Worm (Caenorhabditis elegans): Measurements from ENCODE around the gene gap-2.

gap-2 gene

ce11 chrX:9509922-9510321, 37.7 kb downstream of the gap-2 start (continued):
- no peak for TF ChIP-seq F22D6.2 (tag; optimal IDR thresholded peaks at IDR 0.05)
- TF ChIP-seq athp-1 (tag; optimal IDR thresholded peaks at IDR 0.05), result no peak
- TF ChIP-seq nhr-120 (GFP tag; IDR thresholded peaks at IDR 0.05), result no peak

DNA sequence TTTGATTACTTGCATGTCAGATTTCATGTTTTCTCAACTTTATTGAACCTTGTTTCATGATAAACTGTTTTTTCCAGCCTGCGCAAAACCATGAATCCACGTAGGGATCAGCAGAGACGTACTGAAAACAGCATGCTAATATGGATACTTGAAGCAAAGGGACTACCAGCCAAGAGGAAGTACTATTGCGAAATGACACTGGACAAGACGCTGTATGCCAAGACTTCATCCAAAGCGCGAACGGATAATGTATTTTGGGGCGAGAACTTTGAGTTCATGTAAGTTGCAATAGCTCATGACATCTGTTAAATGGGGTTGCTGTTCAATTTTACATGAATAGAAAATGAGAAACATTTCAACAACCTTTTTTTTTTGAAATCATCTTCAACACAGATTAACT, 38.2 kb downstream of the gap-2 start:
- no peak for TF ChIP-seq cebp-1 (GFP tag; IDR thresholded peaks at IDR 0.05)
- TF ChIP-seq cebp-1 (tag; optimal IDR thresholded peaks at IDR 0.05), result peak; percentile 51
- no peak for TF ChIP-seq lin-40 (tag; optimal IDR thresholded peaks at IDR 0.05)
- no peak for TF ChIP-seq egl-18 (GFP tag; IDR thresholded peaks at IDR 0.05)

- TF ChIP-seq nhr-80 (tag; optimal IDR thresholded peaks at IDR 0.05), result no peak
- no peak for TF ChIP-seq C06A6.2 (GFP tag; conservative IDR thresholded peaks at IDR 0.05)
- no peak for TF ChIP-seq snpc-1.1 (tag; optimal IDR thresholded peaks at IDR 0.05; ENCODE audit: insufficient read depth)
- no peak for TF ChIP-seq aptf-3 (GFP tag; IDR thresholded peaks at IDR 0.05)
- no peak for TF ChIP-seq ztf-25 (GFP tag; IDR thresholded peaks at IDR 0.05)
- TF ChIP-seq aptf-2 (GFP tag; conservative IDR thresholded peaks at IDR 0.05), result no peak
- TF ChIP-seq attf-5 (GFP tag; optimal IDR thresholded peaks at IDR 0.05), result no peak
- no peak for TF ChIP-seq snpc-3.4 (tag; optimal IDR thresholded peaks at IDR 0.05)
- no peak for TF ChIP-seq F55B11.4 (tag; optimal IDR thresholded peaks at IDR 0.05; ENCODE audit: borderline replicate concordance, insufficient read depth)
- no peak for TF ChIP-seq madf-3 (GFP tag; IDR thresholded peaks at IDR 0.05)
- no peak for TF ChIP-seq K11D2.4 (GFP tag; IDR thresholded peaks at IDR 0.05)
- no peak for TF ChIP-seq efl-1 (GFP tag; optimal IDR thresholded peaks at IDR 0.05)
- no peak for TF ChIP-seq tbp1 (GFP tag; optimal IDR thresholded peaks at IDR 0.05)
- no peak for TF ChIP-seq F57A8.1 (GFP tag; optimal IDR thresholded peaks at IDR 0.05)
- TF ChIP-seq F39B2.1 (GFP tag; IDR thresholded peaks at IDR 0.05), result no peak
- TF ChIP-seq lir-1 (GFP tag; conservative IDR thresholded peaks at IDR 0.05), result no peak
- TF ChIP-seq ceh-79 (tag; optimal IDR thresholded peaks at IDR 0.05), result no peak
- no peak for TF ChIP-seq sea-2 (GFP tag; IDR thresholded peaks at IDR 0.05)
- no peak for TF ChIP-seq mel-28 (tag; optimal IDR thresholded peaks at IDR 0.05; ENCODE audit: borderline replicate concordance)
Measured at ce11 chrX:9512457-9512856, 40.2 kb downstream of the gap-2 start.

DNA sequence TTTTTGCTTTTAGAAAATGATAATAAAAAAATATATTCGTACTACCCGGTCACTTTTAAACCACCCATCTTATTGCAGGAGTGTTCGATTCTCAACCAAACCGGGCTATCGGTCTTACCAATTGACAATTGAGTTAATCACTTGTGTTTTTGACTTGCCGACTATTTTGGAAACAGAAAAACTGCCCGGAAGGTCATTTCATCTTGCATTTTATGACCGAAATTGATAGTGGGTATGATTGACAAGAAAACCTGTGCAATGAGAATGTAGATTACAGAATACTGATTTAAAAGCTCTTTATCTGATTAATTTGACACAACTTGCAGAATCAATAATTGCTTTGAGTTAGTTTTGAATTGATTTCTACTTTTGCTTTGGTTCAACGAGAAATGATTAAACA, 44.8 kb downstream of the gap-2 start, which contains the start of gene C07B5.2:
TSS of gene C07B5.2 (minus strand) at position 101 of the 400 bp plus-strand sequence.
- no peak for TF ChIP-seq Y56A3A.18 (GFP tag; IDR thresholded peaks at IDR 0.05)
- TF ChIP-seq xnd-1 (tag; optimal IDR thresholded peaks at IDR 0.05), result no peak
- no peak for TF ChIP-seq lin-54 (GFP tag; optimal IDR thresholded peaks at IDR 0.05)
- no peak for TF ChIP-seq sdz-38 (tag; optimal IDR thresholded peaks at IDR 0.05)
- no peak for TF ChIP-seq snpc-1.1 (tag; optimal IDR thresholded peaks at IDR 0.05; ENCODE audit: insufficient read depth)
- no peak for TF ChIP-seq mxl-1 (tag; optimal IDR thresholded peaks at IDR 0.05)
- TF ChIP-seq lag-1 (GFP tag; IDR thresholded peaks at IDR 0.05), result no peak
- no peak for TF ChIP-seq bed-1 (GFP tag; IDR thresholded peaks at IDR 0.05)
- TF ChIP-seq F49E8.2 (tag; optimal IDR thresholded peaks at IDR 0.05; ENCODE audit: insufficient read depth), result no peak
- no peak for TF ChIP-seq gei-17 (GFP tag; optimal IDR thresholded peaks at IDR 0.05)
- TF ChIP-seq lin-26 (GFP tag; IDR thresholded peaks at IDR 0.05), result no peak
- TF ChIP-seq B0336.3 (GFP tag; IDR thresholded peaks at IDR 0.05), result no peak
- TF ChIP-seq tlf-1 (GFP tag; optimal IDR thresholded peaks at IDR 0.05), result no peak
- no peak for TF ChIP-seq rec-8 (tag; optimal IDR thresholded peaks at IDR 0.05)
